Worm (Caenorhabditis elegans) whole organism, L3 larva: ENCODE results near the gene R05G6.3.

Experiments
- ceh-16 ChIP-seq: sonication (generic microtip); optimal IDR thresholded peaks from 2 replicates; lab custom pipeline; 2017; ENCODE audit warnings: missing biosample characterization, missing genetic modification characterization
- egl-5 ChIP-seq: fragments of 150-350 bp; optimal IDR thresholded peaks from 2 replicates; lab custom pipeline; 2017; ENCODE audit warnings: missing biosample characterization, missing genetic modification reagents, missing genetic modification characterization, inconsistent platforms
- fkh-2 ChIP-seq: fragments of 150-350 bp; optimal IDR thresholded peaks from 2 replicates; lab custom pipeline; 2014; ENCODE audit warnings: missing biosample characterization, missing genetic modification reagents, missing genetic modification characterization
- nhr-237 ChIP-seq: fragments of 150-350 bp; optimal IDR thresholded peaks from 2 replicates; lab custom pipeline; 2014; ENCODE audit warnings: missing biosample characterization, missing genetic modification characterization
- skn-1 ChIP-seq: fragments of 150-350 bp; optimal IDR thresholded peaks from 2 replicates; lab custom pipeline; 2014; ENCODE audit warnings: missing biosample characterization, missing genetic modification characterization
- unc-39 ChIP-seq: sonication (generic microtip); optimal IDR thresholded peaks from 4 replicates; lab custom pipeline; 2017; ENCODE audit warnings: missing biosample characterization, missing genetic modification characterization
- zag-1 ChIP-seq: fragments of 150-350 bp; optimal IDR thresholded peaks from 2 replicates; lab custom pipeline; 2014; ENCODE audit warnings: missing biosample characterization, missing genetic modification characterization

DNA sequence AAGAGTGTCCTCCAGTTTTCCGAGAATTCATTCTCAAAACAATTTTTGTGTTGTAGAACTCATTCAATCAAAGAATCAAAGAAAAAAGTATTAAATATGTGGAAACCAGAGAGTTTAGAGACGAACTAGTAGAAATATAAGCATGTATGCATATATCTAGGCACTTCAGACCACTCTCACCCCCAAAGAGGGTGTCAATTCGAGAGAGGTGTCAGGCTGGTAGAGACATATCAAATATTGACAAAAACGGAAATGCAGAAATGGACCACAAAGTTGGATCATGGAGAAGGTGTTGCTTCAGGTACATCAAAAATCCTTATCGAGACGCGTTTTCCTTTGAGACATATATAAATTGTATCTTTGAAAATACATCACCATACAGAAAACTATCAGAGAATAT is 7.4 kb downstream of the R05G6.3 start:
- no peak for TF ChIP-seq nhr-237
- no peak for TF ChIP-seq skn-1 (tag; lab: Kevin White, UChicago)
- TF ChIP-seq zag-1 = no peak
- no peak for TF ChIP-seq fkh-2 (tag; lab: Kevin White, UChicago)
- TF ChIP-seq ceh-16 (tag; lab: Kevin White, UChicago) = no peak
- no peak for TF ChIP-seq egl-5 (tag; lab: Kevin White, UChicago)
- TF ChIP-seq unc-39 (tag; lab: Kevin White, UChicago) = no peak
